Fruit fly (Drosophila melanogaster): ENCODE data around the gene CG6013.

CG6013 gene

DNA sequence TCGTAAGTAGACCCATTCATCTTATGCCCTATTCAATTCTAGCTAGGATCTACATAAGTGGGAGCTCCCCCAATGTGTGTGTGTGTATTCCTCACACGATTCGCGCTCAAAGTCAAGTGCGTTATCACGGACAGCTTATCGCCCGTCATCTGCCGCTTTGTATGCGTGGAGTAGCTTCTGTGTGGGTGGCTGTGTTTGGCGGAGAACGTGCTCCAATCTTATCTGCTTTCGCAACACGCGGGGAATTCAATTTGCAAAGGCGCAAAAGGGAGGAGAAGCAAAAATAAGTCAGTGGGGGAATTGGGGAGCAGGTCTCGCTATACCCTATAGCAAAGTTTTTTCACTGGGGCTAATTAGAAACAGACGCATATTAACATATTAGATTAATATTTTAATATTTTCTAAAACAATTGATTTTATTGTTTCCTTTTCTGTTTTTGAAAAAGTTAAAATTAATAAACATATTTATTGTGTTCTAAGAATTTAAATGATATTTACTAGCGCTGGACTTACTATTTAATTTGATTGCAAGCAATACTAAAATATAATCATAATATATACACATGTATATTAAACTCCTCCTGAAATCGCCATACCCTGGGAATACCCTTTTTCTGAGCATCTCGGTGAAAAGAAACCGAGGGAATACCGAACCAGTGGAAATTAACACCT lies 46.1 kb upstream of the CG6013 start:
- peak; percentile 34 for TF ChIP-seq woc (GFP tag; optimal IDR thresholded peaks at IDR 0.05)
- peak; percentile 92 for TF ChIP-seq rgr (GFP tag; optimal IDR thresholded peaks at IDR 0.05)
- peak; percentile 59 for TF ChIP-seq br (GFP tag; optimal IDR thresholded peaks at IDR 0.05)
- peak; percentile 40 for TF ChIP-seq CG9705 (GFP tag; optimal IDR thresholded peaks at IDR 0.05)
- TF ChIP-seq GATAd (GFP tag; optimal IDR thresholded peaks at IDR 0.05) = no peak
- no peak for TF ChIP-seq sv (GFP tag; optimal IDR thresholded peaks at IDR 0.05)
- TF ChIP-seq CrebA (GFP tag; optimal IDR thresholded peaks at IDR 0.05; ENCODE audit: borderline replicate concordance) = no peak
- TF ChIP-seq ey (GFP tag; optimal IDR thresholded peaks at IDR 0.05) = peak; percentile 83
- TF ChIP-seq lola (GFP tag; optimal IDR thresholded peaks at IDR 0.05) = no peak
- peak; percentile 77 for TF ChIP-seq fru (GFP tag; optimal IDR thresholded peaks at IDR 0.05)
- no peak for TF ChIP-seq N (GFP tag; optimal IDR thresholded peaks at IDR 0.05)
- peak; percentile 28 for TF ChIP-seq sage (GFP tag; optimal IDR thresholded peaks at IDR 0.05)
- TF ChIP-seq dl (GFP tag; optimal IDR thresholded peaks at IDR 0.05; ENCODE audit: insufficient read depth in 1 of 2, partially characterized antibody in 2 of 2) = no peak
- peak; percentile 66 for TF ChIP-seq brk (GFP tag; optimal IDR thresholded peaks at IDR 0.05)
- peak; percentile 77 for TF ChIP-seq h (GFP tag; optimal IDR thresholded peaks at IDR 0.05)
- peak in 1 of 2 experiments; percentile 94 for TF ChIP-seq foxo (GFP tag; optimal IDR thresholded peaks at IDR 0.05)
- TF ChIP-seq Abd-B (GFP tag; optimal IDR thresholded peaks at IDR 0.05) = no peak
- no peak for TF ChIP-seq CG32264 (GFP tag; optimal IDR thresholded peaks at IDR 0.05)
- peak; percentile 92 for TF ChIP-seq psq (GFP tag; optimal IDR thresholded peaks at IDR 0.05)
- no peak for TF ChIP-seq pan (optimal IDR thresholded peaks at IDR 0.05)
- TF ChIP-seq Vsx2 (GFP tag; optimal IDR thresholded peaks at IDR 0.05; ENCODE audit: partially characterized antibody) = no peak
- no peak for TF ChIP-seq Dfd (GFP tag; optimal IDR thresholded peaks at IDR 0.05)
- TF ChIP-seq Rel (GFP tag; optimal IDR thresholded peaks at IDR 0.05) = no peak
- peak; percentile 96 for TF ChIP-seq Rel (tag; optimal IDR thresholded peaks at IDR 0.05)
- peak; percentile 2 for TF ChIP-seq Jra (GFP tag; optimal IDR thresholded peaks at IDR 0.05)
- TF ChIP-seq HLH106 (tag; optimal IDR thresholded peaks at IDR 0.05) = peak; percentile 83
- no peak for TF ChIP-seq Dif (GFP tag; optimal IDR thresholded peaks at IDR 0.05; ENCODE audit: partially characterized antibody)
- peak; percentile 95 for TF ChIP-seq OdsH (GFP tag; optimal IDR thresholded peaks at IDR 0.05)
- TF ChIP-seq dsf (GFP tag; optimal IDR thresholded peaks at IDR 0.05; ENCODE audit: borderline replicate concordance) = peak; percentile 3
- TF ChIP-seq Mio (GFP tag; optimal IDR thresholded peaks at IDR 0.05) = no peak
- TF ChIP-seq Hr78 (GFP tag; optimal IDR thresholded peaks at IDR 0.05) = no peak
- TF ChIP-seq usp (GFP tag; optimal IDR thresholded peaks at IDR 0.05) = no peak
- TF ChIP-seq Hr83 (GFP tag; optimal IDR thresholded peaks at IDR 0.05; ENCODE audit: poor library complexity, severe bottlenecking) = no peak
- no peak for TF ChIP-seq tai (GFP tag; optimal IDR thresholded peaks at IDR 0.05)
- peak; percentile 89 for TF ChIP-seq dmrt93B (GFP tag; optimal IDR thresholded peaks at IDR 0.05)
- no peak for TF ChIP-seq jim (GFP tag; optimal IDR thresholded peaks at IDR 0.05)
- peak; percentile 86 for TF ChIP-seq Sp1 (GFP tag; optimal IDR thresholded peaks at IDR 0.05)
- TF ChIP-seq Myc (optimal IDR thresholded peaks at IDR 0.05) = no peak
- TF ChIP-seq Hnf4 (GFP tag; optimal IDR thresholded peaks at IDR 0.05) = peak; percentile 35

DNA sequence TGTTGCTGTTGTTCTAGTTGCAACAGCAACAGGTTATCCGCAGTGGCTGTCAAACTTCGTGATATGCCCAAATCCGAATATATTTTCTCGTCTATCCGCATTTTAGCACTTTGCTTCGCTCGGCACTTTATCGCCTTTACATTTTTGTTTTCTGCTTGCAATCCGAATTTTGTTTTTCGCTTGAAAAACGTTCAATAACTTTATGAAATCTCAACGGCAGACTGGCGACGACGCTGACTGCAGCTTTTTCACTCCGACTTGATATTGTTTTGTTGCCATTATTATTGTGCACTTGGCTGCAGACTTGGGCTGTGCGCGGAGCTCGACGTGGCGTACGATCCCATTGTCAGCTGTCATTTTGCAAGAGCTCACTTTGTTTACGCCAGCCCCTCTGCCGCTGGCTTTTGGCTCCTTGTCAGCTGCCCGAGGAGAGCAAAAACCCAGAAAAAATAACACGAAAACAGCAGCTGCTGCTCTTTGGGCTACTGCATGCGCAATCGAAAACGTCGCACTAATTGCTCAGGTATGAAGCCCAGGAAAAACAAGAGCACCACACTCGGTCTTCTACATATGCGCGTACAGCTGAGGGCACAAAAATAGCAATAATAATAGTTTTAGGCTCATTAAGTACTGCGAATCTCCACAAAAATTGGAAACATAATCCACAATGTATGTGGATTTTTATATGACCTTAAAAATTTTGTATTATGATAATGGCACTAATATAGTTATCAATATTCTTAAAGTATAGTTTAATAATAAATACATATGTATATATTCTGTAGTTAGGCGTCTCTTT lies 45.0 kb upstream of the CG6013 start:
- TF ChIP-seq CrebA (GFP tag; optimal IDR thresholded peaks at IDR 0.05; ENCODE audit: borderline replicate concordance) (no peak), Mio (GFP tag; optimal IDR thresholded peaks at IDR 0.05) (no peak), Hr78 (GFP tag; optimal IDR thresholded peaks at IDR 0.05) (no peak), dmrt93B (GFP tag; optimal IDR thresholded peaks at IDR 0.05) (no peak), GATAd (GFP tag; optimal IDR thresholded peaks at IDR 0.05) (no peak), Hnf4 (GFP tag; optimal IDR thresholded peaks at IDR 0.05) (no peak), Sp1 (GFP tag; optimal IDR thresholded peaks at IDR 0.05) (no peak), Hr83 (GFP tag; optimal IDR thresholded peaks at IDR 0.05; ENCODE audit: poor library complexity, severe bottlenecking) (no peak), brk (GFP tag; optimal IDR thresholded peaks at IDR 0.05) (no peak), lola (GFP tag; optimal IDR thresholded peaks at IDR 0.05) (no peak), dl (GFP tag; optimal IDR thresholded peaks at IDR 0.05; ENCODE audit: insufficient read depth in 1 of 2, partially characterized antibody in 2 of 2) (peak in 1 of 2 experiments; percentile 23), pan (optimal IDR thresholded peaks at IDR 0.05) (no peak), foxo (GFP tag; optimal IDR thresholded peaks at IDR 0.05) (peak in 1 of 2 experiments; percentile 32), usp (GFP tag; optimal IDR thresholded peaks at IDR 0.05) (no peak), psq (GFP tag; optimal IDR thresholded peaks at IDR 0.05) (no peak), sv (GFP tag; optimal IDR thresholded peaks at IDR 0.05) (no peak), N (GFP tag; optimal IDR thresholded peaks at IDR 0.05) (no peak), Vsx2 (GFP tag; optimal IDR thresholded peaks at IDR 0.05; ENCODE audit: partially characterized antibody) (no peak), tai (GFP tag; optimal IDR thresholded peaks at IDR 0.05) (no peak), Rel (GFP tag; optimal IDR thresholded peaks at IDR 0.05) (no peak), Rel (tag; optimal IDR thresholded peaks at IDR 0.05) (peak; percentile 45)
